Worm (Caenorhabditis elegans) whole organism, L3 larva: ENCODE measurements around the gene K07F5.15.

Experiments
- ZK546.5 ChIP-seq: sonication (generic microtip); optimal IDR thresholded peaks from 2 replicates; lab custom pipeline; 2017; ENCODE audit warnings: missing biosample characterization, missing genetic modification characterization
- ceh-28 ChIP-seq: fragments of 150-350 bp; optimal IDR thresholded peaks from 2 replicates; lab custom pipeline; 2014; ENCODE audit warnings: missing biosample characterization, missing genetic modification reagents, missing genetic modification characterization
- elt-1 ChIP-seq: fragments of 150-350 bp; optimal IDR thresholded peaks from 2 replicates; lab custom pipeline; 2014; ENCODE audit warnings: missing biosample characterization, missing genetic modification characterization
- mdl-1 ChIP-seq: fragments of 150-350 bp; optimal IDR thresholded peaks from 2 replicates; lab custom pipeline; 2014; ENCODE audit warnings: missing biosample characterization, missing genetic modification characterization
- nhr-237 ChIP-seq: fragments of 150-350 bp; optimal IDR thresholded peaks from 2 replicates; lab custom pipeline; 2014; ENCODE audit warnings: missing biosample characterization, missing genetic modification characterization

ce11 chrIV:9824480-9824879 is 40.4 kb upstream of the K07F5.15 start, which contains the start of gene catp-6:
- TF ChIP-seq ceh-28 (tag; lab: Kevin White, UChicago) (no peak), nhr-237 (tag; lab: Kevin White, UChicago) (no peak), ZK546.5 (no peak), elt-1 (tag; lab: Kevin White, UChicago) (no peak), mdl-1 (no peak)
